Worm (Caenorhabditis elegans) whole organism, midembryonic: ENCODE results near the gene glt-7.

ENCODE experiments used
- T22C8.4 ChIP-seq: fragments of 200-800 bp; sonication (Bioruptor generic); IDR thresholded peaks from 2 replicates; pipeline ENCODE4 v1.3.6; 2022; ENCODE audit warnings: missing genetic modification characterization, missing compliant biosample characterization
- cog-1 ChIP-seq: sonication (generic microtip); optimal IDR thresholded peaks from 2 replicates; lab custom pipeline; 2016; ENCODE audit warnings: missing genetic modification characterization, missing compliant biosample characterization
- flt-1 ChIP-seq: fragments of 200-800 bp; sonication (Bioruptor generic); IDR thresholded peaks from 2 replicates; pipeline ENCODE4 v1.3.6; 2022; ENCODE audit warnings: missing genetic modification characterization, missing compliant biosample characterization
- klf-2 ChIP-seq: fragments of 200-800 bp; sonication (Bioruptor generic); conservative IDR thresholded peaks from 2 replicates; pipeline ENCODE4 v1.3.6; 2022; ENCODE audit warnings: missing genetic modification reagents, missing genetic modification characterization, missing compliant biosample characterization
- med-1 ChIP-seq: sonication (generic microtip); optimal IDR thresholded peaks from 2 replicates; lab custom pipeline; 2017; ENCODE audit warnings: missing genetic modification characterization, mild to moderate bottlenecking, missing compliant biosample characterization, antibody characterized with exemption, missing genetic modification reagents; ENCODE audit not compliant: insufficient read depth
- ref-1 ChIP-seq: fragments of 200-800 bp; sonication (Bioruptor generic); conservative IDR thresholded peaks from 2 replicates; pipeline ENCODE4 v1.3.6; 2022; ENCODE audit warnings: missing genetic modification reagents, missing genetic modification characterization, missing compliant biosample characterization
- tab-1 ChIP-seq: fragments of 200-800 bp; sonication (Bioruptor generic); IDR thresholded peaks from 2 replicates; pipeline ENCODE4 v1.3.6; 2022; ENCODE audit warnings: missing genetic modification characterization, missing compliant biosample characterization
- ztf-23 ChIP-seq: fragments of 200-800 bp; sonication (Bioruptor generic); IDR thresholded peaks from 2 replicates; pipeline ENCODE4 v1.3.6; 2022; ENCODE audit warnings: missing genetic modification reagents, missing genetic modification characterization, missing compliant biosample characterization
- ztf-29 ChIP-seq: fragments of 200-800 bp; sonication (Bioruptor generic); IDR thresholded peaks from 2 replicates; pipeline ENCODE4 v1.3.6; 2022; ENCODE audit warnings: missing genetic modification reagents, missing genetic modification characterization, missing compliant biosample characterization

DNA sequence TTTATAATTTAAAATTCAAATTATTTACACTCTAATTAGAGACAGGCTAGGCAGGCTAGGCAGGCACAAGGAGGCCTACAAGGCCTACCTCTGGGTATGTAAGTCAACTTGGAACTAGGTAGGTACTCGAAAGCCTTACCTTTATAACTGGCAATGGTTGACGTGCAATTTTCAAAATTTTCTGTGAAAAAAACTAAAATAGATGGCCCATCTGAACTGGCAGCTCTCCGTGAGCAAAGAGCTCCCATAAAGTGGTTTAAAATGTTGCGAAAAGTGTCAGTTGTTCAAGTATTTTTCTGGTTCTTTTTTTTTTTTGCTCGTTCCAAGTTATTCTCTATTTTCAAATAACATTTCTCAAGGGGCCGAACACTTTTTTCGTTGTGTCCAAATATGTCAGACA, 47.9 kb upstream of the glt-7 start:
- TF ChIP-seq med-1 (GFP tag; lab: Kevin White, UChicago) (no peak), cog-1 (tag; lab: Kevin White, UChicago) (no peak), klf-2 (GFP tag; lab: Robert Waterston, UW) (no peak), ref-1 (GFP tag; lab: Robert Waterston, UW) (no peak), flt-1 (GFP tag; lab: Robert Waterston, UW) (no peak), ztf-23 (GFP tag; lab: Robert Waterston, UW) (no peak), T22C8.4 (GFP tag; lab: Robert Waterston, UW) (no peak), tab-1 (no peak), ztf-29 (GFP tag; lab: Robert Waterston, UW) (no peak)
